Worm (Caenorhabditis elegans): ENCODE results near the gene ptp-5.1.

The ptp-5.1 gene

DNA sequence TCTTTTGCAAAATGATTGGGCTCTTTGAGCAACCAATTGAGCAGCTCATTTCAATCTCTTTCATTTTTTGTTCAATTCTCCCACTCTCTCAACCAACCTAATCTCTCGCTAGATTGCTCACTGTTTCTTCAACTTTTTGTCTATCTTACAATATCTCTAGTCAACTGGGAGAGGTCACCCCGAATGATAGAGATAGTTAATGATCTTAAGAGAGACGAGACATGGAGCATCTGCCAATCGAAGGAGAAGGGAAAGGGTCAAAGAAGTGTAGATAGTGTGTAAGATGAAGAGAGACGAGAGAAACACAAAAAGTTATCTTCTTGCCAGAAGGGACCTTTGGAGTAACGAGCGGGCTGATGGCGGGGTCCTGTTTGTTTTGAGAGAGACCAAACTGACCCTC is 3.2 kb downstream of the ptp-5.1 start (continued):
- TF ChIP-seq mef-2 (tag; optimal IDR thresholded peaks at IDR 0.05) (no peak), zag-1 (tag; optimal IDR thresholded peaks at IDR 0.05) (no peak), nhr-85 (tag) (no peak), fkh-10 (GFP tag; optimal IDR thresholded peaks at IDR 0.05) (no peak), lin-13 (GFP tag; optimal IDR thresholded peaks at IDR 0.05) (no peak), lir-3 (tag; optimal IDR thresholded peaks at IDR 0.05; ENCODE audit: poor library complexity) (no peak), elt-2 (tag; optimal IDR thresholded peaks at IDR 0.05) (no peak), unc-62 (GFP tag; optimal IDR thresholded peaks at IDR 0.05) (no peak), lin-14 (GFP tag; optimal IDR thresholded peaks at IDR 0.05) (peak; percentile 60), nhr-84 (tag; optimal IDR thresholded peaks at IDR 0.05) (no peak), dsc-1 (tag; optimal IDR thresholded peaks at IDR 0.05) (peak; percentile 80), zip-4 (GFP tag; optimal IDR thresholded peaks at IDR 0.05) (no peak), lin-39 (tag; optimal IDR thresholded peaks at IDR 0.05) (no peak), ama-1 (optimal IDR thresholded peaks at IDR 0.05) (no peak), nhr-12 (tag; optimal IDR thresholded peaks at IDR 0.05) (no peak), C34B4.2 (tag; optimal IDR thresholded peaks at IDR 0.05) (no peak), ceh-8 (GFP tag; optimal IDR thresholded peaks at IDR 0.05) (no peak), Y116A8C.19 (tag; optimal IDR thresholded peaks at IDR 0.05; ENCODE audit: borderline replicate concordance) (no peak), ceh-88 (GFP tag; IDR thresholded peaks at IDR 0.05) (no peak), C04F5.9 (tag; optimal IDR thresholded peaks at IDR 0.05) (no peak), nhr-19 (GFP tag; conservative IDR thresholded peaks at IDR 0.05) (peak; percentile 25), pax-3 (tag; optimal IDR thresholded peaks at IDR 0.05) (no peak), sup-37 (GFP tag; optimal IDR thresholded peaks at IDR 0.05) (no peak), sox-4 (tag; optimal IDR thresholded peaks at IDR 0.05) (no peak), rnt-1 (tag; optimal IDR thresholded peaks at IDR 0.05) (peak; percentile 55), mab-9 (GFP tag; IDR thresholded peaks at IDR 0.05) (no peak), hpl-2 (GFP tag; optimal IDR thresholded peaks at IDR 0.05) (no peak), unc-98 (GFP tag; IDR thresholded peaks at IDR 0.05) (0 out of 2 replicates have a peak, but pooled peaks have one; percentile 44), blmp-1 (tag; optimal IDR thresholded peaks at IDR 0.05) (no peak), pqm-1 (tag; optimal IDR thresholded peaks at IDR 0.05) (no peak), nhr-71 (tag; optimal IDR thresholded peaks at IDR 0.05) (peak; percentile 70), mep-1 (tag; optimal IDR thresholded peaks at IDR 0.05) (no peak), tlp-1 (tag; optimal IDR thresholded peaks at IDR 0.05) (no peak), sptf-1 (tag; optimal IDR thresholded peaks at IDR 0.05) (no peak)

ce11 chrIV:5171994-5172528 is 5.9 kb downstream of the ptp-5.1 start:
- TF ChIP-seq mep-1 (tag; optimal IDR thresholded peaks at IDR 0.05) (no peak), vab-15 (tag; optimal IDR thresholded peaks at IDR 0.05) (no peak), fkh-8 (tag; optimal IDR thresholded peaks at IDR 0.05) (no peak), snu-23 (GFP tag; optimal IDR thresholded peaks at IDR 0.05) (peak; percentile 22), nhr-77 (tag; optimal IDR thresholded peaks at IDR 0.05) (no peak), lir-3 (tag; optimal IDR thresholded peaks at IDR 0.05; ENCODE audit: poor library complexity) (no peak), dsc-1 (tag; optimal IDR thresholded peaks at IDR 0.05) (peak; percentile 63), ceh-82 (tag; optimal IDR thresholded peaks at IDR 0.05) (no peak), hlh-17 (GFP tag; optimal IDR thresholded peaks at IDR 0.05; ENCODE audit: borderline replicate concordance) (no peak), rnt-1 (tag; optimal IDR thresholded peaks at IDR 0.05) (peak; percentile 30), efl-1 (optimal IDR thresholded peaks at IDR 0.05) (no peak), efl-1 (GFP tag; optimal IDR thresholded peaks at IDR 0.05 in 1 of 2) (peak in 1 of 2 experiments; percentile 79), isw-1 (GFP tag; IDR thresholded peaks at IDR 0.05) (no peak), ceh-63 (GFP tag; optimal IDR thresholded peaks at IDR 0.05) (no peak)

Measured in whole organism, L1 larva.